Worm (Caenorhabditis elegans): ENCODE data around the gene C17B7.3.

ce11 chrV:3333334-3333733 lies 9.3 kb upstream of the C17B7.3 start, which contains the start of gene C17B7.5:
- no peak for TF ChIP-seq mdl-1 (tag; optimal IDR thresholded peaks at IDR 0.05)
- TF ChIP-seq unc-62 (GFP tag; optimal IDR thresholded peaks at IDR 0.05): no peak
- no peak for TF ChIP-seq fos-1 (tag; optimal IDR thresholded peaks at IDR 0.05)
- TF ChIP-seq snpc-4 (tag; optimal IDR thresholded peaks at IDR 0.05): no peak
- no peak for TF ChIP-seq nhr-6 (tag; optimal IDR thresholded peaks at IDR 0.05)
- no peak for TF ChIP-seq aly-2 (tag; optimal IDR thresholded peaks at IDR 0.05)
- TF ChIP-seq Y55F3AM.14 (GFP tag; optimal IDR thresholded peaks at IDR 0.05): no peak
- no peak for TF ChIP-seq lin-11 (tag; optimal IDR thresholded peaks at IDR 0.05)
- no peak for TF ChIP-seq nhr-25 (tag; optimal IDR thresholded peaks at IDR 0.05)
- TF ChIP-seq nhr-23 (tag; optimal IDR thresholded peaks at IDR 0.05): no peak
- TF ChIP-seq elt-1 (tag; optimal IDR thresholded peaks at IDR 0.05): no peak
- no peak for TF ChIP-seq elt-3 (tag; optimal IDR thresholded peaks at IDR 0.05)
- TF ChIP-seq nhr-237 (tag; optimal IDR thresholded peaks at IDR 0.05): no peak
- no peak for TF ChIP-seq lin-39 (tag; optimal IDR thresholded peaks at IDR 0.05)

Measured in whole organism, L2 larva.